Fruit fly (Drosophila melanogaster) whole organism: ENCODE data around the gene MsrA.

ENCODE experiments used
- CG8478 ChIP-seq: fragments of >200 bp; optimal IDR thresholded peaks from 2 replicates; lab custom pipeline; 2018; ENCODE audit warnings: inconsistent platforms
- Dll ChIP-seq: fragments of >200 bp; optimal IDR thresholded peaks from 2 replicates; lab custom pipeline; 2017
- EcR ChIP-seq, 2 experiments: fragments of >200 bp; optimal IDR thresholded peaks; 2 replicates each; lab custom pipeline; 2017; ENCODE audit warnings: missing biosample characterization in 2 of 2, missing genetic modification characterization in 2 of 2, missing genetic modification reagents in 2 of 2
- pan ChIP-seq: fragments of >200 bp; optimal IDR thresholded peaks from 2 replicates; lab custom pipeline; 2017
- psq ChIP-seq: fragments of >200 bp; optimal IDR thresholded peaks from 2 replicates; lab custom pipeline; 2017
- usp ChIP-seq: fragments of >200 bp; optimal IDR thresholded peaks from 2 replicates; lab custom pipeline; 2017; ENCODE audit warnings: missing biosample characterization, missing genetic modification characterization, mixed read lengths

dm6 chr3L:15529143-15529542 is 18.3 kb downstream of the MsrA start, which contains the start of gene obst-H:
- no peak for TF ChIP-seq CG8478 (lab: Kevin White, UChicago)
- no peak for TF ChIP-seq EcR (GFP tag; optimal IDR thresholded peaks at IDR 0.05; lab: Kevin White, UChicago)
- no peak for TF ChIP-seq psq (lab: Kevin White, UChicago)
- no peak for TF ChIP-seq usp (GFP tag; lab: Kevin White, UChicago)
- no peak for TF ChIP-seq pan (lab: Kevin White, UChicago)
- TF ChIP-seq Dll (lab: Kevin White, UChicago) = no peak
